Worm (Caenorhabditis elegans) whole organism, L3 larva: ENCODE measurements around the gene T26C12.2.

Experiments used
- ama-1 ChIP-seq: fragments of 150-350 bp; optimal IDR thresholded peaks from 2 replicates; lab custom pipeline; 2018
- egl-27 ChIP-seq: sonication (generic microtip); optimal IDR thresholded peaks from 4 replicates; lab custom pipeline; 2017; ENCODE audit warnings: missing biosample characterization, missing genetic modification reagents, missing genetic modification characterization
- fos-1 ChIP-seq: fragments of 150-350 bp; optimal IDR thresholded peaks from 2 replicates; lab custom pipeline; 2014; ENCODE audit warnings: missing biosample characterization, missing genetic modification characterization
- nhr-25 ChIP-seq: sonication (generic microtip); optimal IDR thresholded peaks from 2 replicates; lab custom pipeline; 2017; ENCODE audit warnings: missing biosample characterization, missing genetic modification characterization
- snpc-4 ChIP-seq: fragments of 150-350 bp; optimal IDR thresholded peaks from 2 replicates; lab custom pipeline; 2014; ENCODE audit warnings: missing biosample characterization, missing genetic modification characterization
- unc-62 ChIP-seq: fragments of 150-350 bp; sonication (generic microtip); optimal IDR thresholded peaks from 4 replicates; lab custom pipeline; 2014; ENCODE audit warnings: missing biosample characterization, missing genetic modification reagents, missing genetic modification characterization

DNA sequence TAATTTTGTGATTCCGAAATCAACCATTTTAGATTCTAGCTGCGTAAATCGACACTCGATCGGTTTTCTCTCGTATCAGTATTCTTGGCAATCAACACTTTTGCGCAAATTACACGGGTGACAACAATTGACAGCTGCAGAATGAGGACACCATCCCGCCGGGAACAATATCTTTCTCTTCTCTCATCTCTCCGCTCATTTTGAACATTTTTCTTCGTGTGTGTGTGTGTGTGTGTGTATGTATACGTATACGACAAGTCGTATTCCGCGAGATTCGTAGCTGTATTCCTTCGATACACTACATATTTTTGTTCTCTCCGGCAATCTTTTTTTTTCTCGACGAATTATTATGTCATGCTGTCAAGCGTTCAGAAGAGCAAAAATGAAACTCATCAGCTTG is 8.7 kb downstream of the T26C12.2 start:
- TF ChIP-seq fos-1 = no peak
- TF ChIP-seq egl-27 (tag; lab: Kevin White, UChicago) = no peak
- TF ChIP-seq ama-1 (lab: Kevin White, UChicago) = no peak
- no peak for TF ChIP-seq snpc-4 (tag; lab: Kevin White, UChicago)
- no peak for TF ChIP-seq nhr-25 (tag; lab: Kevin White, UChicago)
- no peak for TF ChIP-seq unc-62 (GFP tag; lab: Kevin White, UChicago)
